Fruit fly (Drosophila melanogaster) whole organism, prepupa: ENCODE measurements around the gene eyg.

ENCODE experiments used
- Blimp-1 ChIP-seq: fragments of 200-800 bp; sonication (Bioruptor generic); optimal IDR thresholded peaks from 3 replicates; lab custom pipeline; 2017; ENCODE audit warnings: missing biosample characterization, missing genetic modification characterization, mild to moderate bottlenecking, moderate library complexity, missing genetic modification reagents
- CG10631 ChIP-seq: fragments of 200-800 bp; sonication (Bioruptor generic); optimal IDR thresholded peaks from 2 replicates; lab custom pipeline; 2016; ENCODE audit warnings: missing biosample characterization, missing genetic modification characterization
- CG11294 ChIP-seq: fragments of 200-800 bp; sonication (Bioruptor generic); IDR thresholded peaks from 2 replicates; pipeline ENCODE4 v1.3.6; 2022; ENCODE audit warnings: missing biosample characterization, missing genetic modification characterization
- CG11762 ChIP-seq: fragments of 200-800 bp; sonication (Bioruptor generic); optimal IDR thresholded peaks from 3 replicates; lab custom pipeline; 2016; ENCODE audit warnings: missing biosample characterization, missing genetic modification characterization; ENCODE audit not compliant: insufficient read depth
- CG11902 ChIP-seq: fragments of 200-800 bp; sonication (Bioruptor generic); optimal IDR thresholded peaks from 3 replicates; lab custom pipeline; 2016; ENCODE audit warnings: missing biosample characterization, missing genetic modification characterization
- CG1621 ChIP-seq: fragments of 200-800 bp; sonication (Bioruptor generic); optimal IDR thresholded peaks from 3 replicates; lab custom pipeline; 2018; ENCODE audit warnings: missing biosample characterization, mild to moderate bottlenecking, missing genetic modification characterization
- CG16779 ChIP-seq: fragments of 200-800 bp; sonication (Bioruptor generic); optimal IDR thresholded peaks from 3 replicates; lab custom pipeline; 2017; ENCODE audit warnings: missing biosample characterization, mild to moderate bottlenecking, missing genetic modification characterization
- CG31627 ChIP-seq: fragments of 200-800 bp; sonication (Bioruptor generic); optimal IDR thresholded peaks from 3 replicates; lab custom pipeline; 2016; ENCODE audit warnings: missing biosample characterization, missing genetic modification characterization
- CG32006 ChIP-seq: fragments of 200-800 bp; sonication (Bioruptor generic); optimal IDR thresholded peaks from 3 replicates; lab custom pipeline; 2017; ENCODE audit warnings: missing biosample characterization, mild to moderate bottlenecking, missing genetic modification characterization
- CG34406 ChIP-seq: fragments of 200-800 bp; sonication (Bioruptor generic); optimal IDR thresholded peaks from 3 replicates; lab custom pipeline; 2016; ENCODE audit warnings: missing biosample characterization, missing genetic modification characterization
- CG3919 ChIP-seq: fragments of 200-800 bp; sonication (Bioruptor generic); optimal IDR thresholded peaks from 3 replicates; lab custom pipeline; 2016; ENCODE audit warnings: missing biosample characterization, missing genetic modification characterization
- CG4318 ChIP-seq: fragments of 200-800 bp; sonication (Bioruptor generic); optimal IDR thresholded peaks from 3 replicates; lab custom pipeline; 2017; ENCODE audit warnings: missing biosample characterization, mild to moderate bottlenecking, missing genetic modification characterization
- CG6163 ChIP-seq: fragments of 200-800 bp; sonication (Bioruptor generic); IDR thresholded peaks from 3 replicates; pipeline ENCODE4 v1.3.6; 2022; ENCODE audit warnings: missing biosample characterization, missing genetic modification characterization
- CG6276 ChIP-seq: fragments of 200-800 bp; sonication (Bioruptor generic); optimal IDR thresholded peaks from 2 replicates; lab custom pipeline; 2017; ENCODE audit warnings: missing biosample characterization, mild to moderate bottlenecking, missing genetic modification characterization
- CG6808 ChIP-seq: fragments of 200-800 bp; sonication (Bioruptor generic); optimal IDR thresholded peaks from 3 replicates; lab custom pipeline; 2017; ENCODE audit warnings: missing biosample characterization, missing genetic modification characterization, mild to moderate bottlenecking, moderate library complexity, missing genetic modification reagents
- CG7368 ChIP-seq: fragments of 200-800 bp; sonication (Bioruptor generic); optimal IDR thresholded peaks from 3 replicates; lab custom pipeline; 2016; ENCODE audit warnings: missing biosample characterization, missing genetic modification characterization
- CG8119 ChIP-seq: fragments of 200-800 bp; sonication (Bioruptor generic); IDR thresholded peaks from 3 replicates; pipeline ENCODE4 v1.3.6; 2022; ENCODE audit warnings: missing biosample characterization, missing genetic modification characterization
- CG8319 ChIP-seq: fragments of 200-800 bp; sonication (Bioruptor generic); optimal IDR thresholded peaks from 3 replicates; lab custom pipeline; 2016; ENCODE audit warnings: missing biosample characterization, missing genetic modification characterization
- CG8632 ChIP-seq: fragments of 200-800 bp; sonication (Bioruptor generic); optimal IDR thresholded peaks from 3 replicates; lab custom pipeline; 2016; ENCODE audit warnings: missing biosample characterization, missing genetic modification characterization
- CG9139 ChIP-seq: fragments of 200-800 bp; sonication (Bioruptor generic); optimal IDR thresholded peaks from 3 replicates; lab custom pipeline; 2017; ENCODE audit warnings: missing biosample characterization, mild to moderate bottlenecking, missing genetic modification characterization
- Eip75B ChIP-seq: fragments of 200-800 bp; sonication (Bioruptor generic); optimal IDR thresholded peaks from 3 replicates; lab custom pipeline; 2016; ENCODE audit warnings: missing biosample characterization, missing genetic modification characterization
- Eip78C ChIP-seq: fragments of 200-800 bp; sonication (Bioruptor generic); peaks from one replicate; lab custom pipeline; 2016; ENCODE audit warnings: missing biosample characterization, missing genetic modification characterization
- Eip93F ChIP-seq: fragments of 200-800 bp; sonication (Bioruptor generic); optimal IDR thresholded peaks from 2 replicates; lab custom pipeline; 2016; ENCODE audit warnings: missing biosample characterization, mild to moderate bottlenecking, missing genetic modification characterization
- Ets21C ChIP-seq: fragments of 200-800 bp; sonication (Bioruptor generic); optimal IDR thresholded peaks from 3 replicates; lab custom pipeline; 2016; ENCODE audit warnings: missing biosample characterization, missing genetic modification characterization
- Ets96B ChIP-seq: fragments of 200-800 bp; optimal IDR thresholded peaks from 2 replicates; lab custom pipeline; 2019; ENCODE audit warnings: missing biosample characterization, mild to moderate bottlenecking, missing genetic modification characterization, moderate library complexity
- Hr39 ChIP-seq: fragments of 200-800 bp; sonication (Bioruptor generic); optimal IDR thresholded peaks from 2 replicates; lab custom pipeline; 2016; ENCODE audit warnings: missing biosample characterization, missing genetic modification characterization
- Hr4 ChIP-seq: fragments of 200-800 bp; sonication (Bioruptor generic); optimal IDR thresholded peaks from 3 replicates; lab custom pipeline; 2016; ENCODE audit warnings: missing biosample characterization, missing genetic modification characterization
- Lpt ChIP-seq: fragments of 200-800 bp; sonication (Bioruptor generic); optimal IDR thresholded peaks from 3 replicates; lab custom pipeline; 2016; ENCODE audit warnings: missing biosample characterization, missing genetic modification characterization
- Met ChIP-seq: fragments of 200-800 bp; sonication (Bioruptor generic); optimal IDR thresholded peaks from 3 replicates; lab custom pipeline; 2016; ENCODE audit warnings: missing biosample characterization, missing genetic modification characterization
- OdsH ChIP-seq: fragments of 200-800 bp; sonication (Bioruptor generic); optimal IDR thresholded peaks from 3 replicates; lab custom pipeline; 2016; ENCODE audit warnings: missing biosample characterization, missing genetic modification characterization
- Smox ChIP-seq: fragments of 200-800 bp; sonication (Bioruptor generic); optimal IDR thresholded peaks from 3 replicates; lab custom pipeline; 2016; ENCODE audit warnings: missing biosample characterization, missing genetic modification characterization
- Sox102F ChIP-seq: fragments of 200-800 bp; sonication (Bioruptor generic); optimal IDR thresholded peaks from 2 replicates; lab custom pipeline; 2016; ENCODE audit warnings: missing biosample characterization, mild to moderate bottlenecking, missing genetic modification characterization
- Sox14 ChIP-seq: fragments of 200-800 bp; sonication (Bioruptor generic); optimal IDR thresholded peaks from 3 replicates; lab custom pipeline; 2016; ENCODE audit warnings: missing biosample characterization, missing genetic modification characterization
- Sox15 ChIP-seq: fragments of 200-800 bp; sonication (Bioruptor generic); optimal IDR thresholded peaks from 3 replicates; lab custom pipeline; 2016; ENCODE audit warnings: missing biosample characterization, missing genetic modification characterization
- achi ChIP-seq: fragments of 200-800 bp; sonication (Bioruptor generic); optimal IDR thresholded peaks from 3 replicates; lab custom pipeline; 2016; ENCODE audit warnings: missing biosample characterization, missing genetic modification characterization
- cyc ChIP-seq: fragments of 200-800 bp; sonication (Bioruptor generic); optimal IDR thresholded peaks from 3 replicates; lab custom pipeline; 2016; ENCODE audit warnings: missing biosample characterization, missing genetic modification characterization
- dsx ChIP-seq: fragments of 200-800 bp; optimal IDR thresholded peaks from 3 replicates; lab custom pipeline; 2019; ENCODE audit warnings: missing biosample characterization, mild to moderate bottlenecking, missing genetic modification characterization, moderate library complexity; ENCODE audit not compliant: poor library complexity, severe bottlenecking
- eg ChIP-seq: fragments of 200-800 bp; sonication (Bioruptor generic); IDR thresholded peaks from 3 replicates; pipeline ENCODE4 v1.3.6; 2022; ENCODE audit warnings: missing biosample characterization, missing genetic modification characterization
- esn ChIP-seq: fragments of 200-800 bp; sonication (Bioruptor generic); optimal IDR thresholded peaks from 2 replicates; lab custom pipeline; 2016; ENCODE audit warnings: missing biosample characterization, mild to moderate bottlenecking, missing genetic modification characterization, moderate library complexity
- fd59A ChIP-seq: fragments of 200-800 bp; sonication (Bioruptor generic); optimal IDR thresholded peaks from 2 replicates; lab custom pipeline; 2017; ENCODE audit warnings: missing biosample characterization, mild to moderate bottlenecking, missing genetic modification characterization, missing genetic modification reagents
- fkh ChIP-seq: fragments of 200-800 bp; sonication (Bioruptor generic); optimal IDR thresholded peaks from 3 replicates; lab custom pipeline; 2017; ENCODE audit warnings: missing biosample characterization, mild to moderate bottlenecking, missing genetic modification characterization, moderate library complexity
- lz ChIP-seq: fragments of 200-800 bp; sonication (Bioruptor generic); optimal IDR thresholded peaks from 3 replicates; lab custom pipeline; 2016; ENCODE audit warnings: missing biosample characterization, missing genetic modification characterization
- net ChIP-seq: fragments of 200-800 bp; sonication (Bioruptor generic); optimal IDR thresholded peaks from 3 replicates; lab custom pipeline; 2016; ENCODE audit warnings: missing biosample characterization, missing genetic modification characterization
- pdm3 ChIP-seq: fragments of 200-800 bp; sonication (Bioruptor generic); optimal IDR thresholded peaks from 3 replicates; lab custom pipeline; 2016; ENCODE audit warnings: missing biosample characterization, missing genetic modification characterization
- spab ChIP-seq: fragments of 200-800 bp; sonication (Bioruptor generic); optimal IDR thresholded peaks from 2 replicates; lab custom pipeline; 2017; ENCODE audit warnings: missing biosample characterization, mild to moderate bottlenecking, missing genetic modification characterization, missing genetic modification reagents
- ss ChIP-seq, 2 experiments: fragments of 200-800 bp; sonication (Bioruptor generic); optimal IDR thresholded peaks; 2 replicates in 1 of 2; 3 replicates in 1 of 2; lab custom pipeline; 2017 to 2018; ENCODE audit warnings: mild to moderate bottlenecking in 2 of 2, missing biosample characterization in 2 of 2, missing genetic modification characterization in 2 of 2, moderate library complexity in 1 of 2
- svp ChIP-seq: fragments of 200-800 bp; sonication (Bioruptor generic); peaks from one replicate; lab custom pipeline; 2016; ENCODE audit warnings: missing biosample characterization, missing genetic modification characterization
- topi ChIP-seq: fragments of 200-800 bp; sonication (Bioruptor generic); optimal IDR thresholded peaks from 3 replicates; lab custom pipeline; 2016; ENCODE audit warnings: missing biosample characterization, missing genetic modification characterization
- vri ChIP-seq: fragments of 200-800 bp; sonication (Bioruptor generic); optimal IDR thresholded peaks from 3 replicates; lab custom pipeline; 2016; ENCODE audit warnings: missing biosample characterization, mild to moderate bottlenecking, missing genetic modification characterization

The eyg gene

DNA sequence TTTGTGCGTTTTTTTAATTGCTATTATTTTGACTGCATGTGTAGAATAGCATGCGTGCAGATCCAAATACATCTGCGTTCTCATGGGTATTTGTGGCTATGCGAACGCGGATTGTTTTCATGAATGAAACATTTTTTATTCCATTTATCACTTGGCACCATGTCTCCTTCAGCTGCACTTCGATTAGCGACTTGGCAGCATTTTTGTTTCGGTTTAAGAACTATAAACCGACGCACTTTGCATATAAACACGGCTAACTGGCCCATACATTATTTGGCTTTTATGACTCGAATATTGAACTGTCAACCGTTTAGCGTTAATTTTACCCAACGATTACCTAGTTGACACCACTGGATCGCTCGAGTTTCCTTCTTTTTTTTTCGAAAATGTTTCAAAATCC is 16.6 kb upstream of the eyg start:
- peak; percentile 24 for TF ChIP-seq Eip78C (GFP tag; lab: Kevin White, UChicago)
- no peak for TF ChIP-seq Ets96B (tag; lab: Kevin White, UChicago)
- no peak for TF ChIP-seq CG6276
- TF ChIP-seq spab = no peak
- TF ChIP-seq CG3919 (GFP tag; lab: Kevin White, UChicago) = no peak
- no peak for TF ChIP-seq CG4318 (GFP tag; lab: Kevin White, UChicago)
- no peak for TF ChIP-seq fkh
- no peak for TF ChIP-seq Sox102F (GFP tag; lab: Kevin White, UChicago)
- TF ChIP-seq net = no peak
- no peak for TF ChIP-seq CG8632 (GFP tag; lab: Kevin White, UChicago)
- TF ChIP-seq achi = no peak
- TF ChIP-seq CG11762 = no peak
- TF ChIP-seq Sox14 (GFP tag; lab: Kevin White, UChicago) = no peak
- TF ChIP-seq Ets21C (GFP tag; lab: Kevin White, UChicago) = no peak
- no peak for TF ChIP-seq Hr39 (GFP tag; lab: Kevin White, UChicago)
- TF ChIP-seq CG6808 (GFP tag; lab: Kevin White, UChicago) = peak; percentile 91
- no peak for TF ChIP-seq CG9139 (GFP tag; lab: Kevin White, UChicago)
- TF ChIP-seq eg (GFP tag; lab: Robert Waterston, UW) = 0 out of 3 replicates have a peak, but pooled peaks have one; percentile 23
- TF ChIP-seq CG7368 (GFP tag; lab: Kevin White, UChicago) = no peak
- no peak for TF ChIP-seq topi
- TF ChIP-seq lz = no peak
- TF ChIP-seq, all 60 proteins: peak for 3

DNA sequence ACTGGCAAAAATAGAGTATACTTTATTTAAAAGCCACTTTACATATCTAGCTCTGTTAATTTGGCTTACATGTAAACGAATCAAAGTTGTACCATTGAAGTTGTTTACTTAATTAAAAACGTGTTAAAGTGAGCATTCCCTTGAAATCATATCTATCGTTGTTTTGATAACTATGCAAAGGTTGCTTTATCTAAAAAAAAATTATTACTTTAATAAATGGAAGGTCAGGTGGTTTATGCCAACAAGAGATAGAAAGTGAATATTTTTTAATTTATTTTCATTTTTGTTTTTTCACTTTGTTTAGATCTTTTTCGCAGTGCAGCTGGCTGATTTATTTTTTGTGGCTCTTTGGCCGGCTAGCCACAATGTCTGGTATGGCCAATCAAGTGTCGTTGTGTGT is 15.1 kb upstream of the eyg start:
- TF ChIP-seq Sox15 (GFP tag; lab: Kevin White, UChicago) (peak; percentile 5), Eip75B (peak; percentile 57), ss (GFP tag; optimal IDR thresholded peaks at IDR 0.05; lab: Kevin White, UChicago) (peak in 1 of 2 experiments; percentile 9), CG11762 (peak; percentile 60), CG11902 (GFP tag; lab: Kevin White, UChicago) (peak; percentile 16), Lpt (GFP tag; lab: Kevin White, UChicago) (peak; percentile 79), CG8119 (GFP tag; lab: Robert Waterston, UW) (peak; percentile 91), CG6163 (peak; percentile 81), svp (no peak), OdsH (GFP tag; lab: Kevin White, UChicago) (peak; percentile 83), CG6808 (GFP tag; lab: Kevin White, UChicago) (peak; percentile 59), Smox (GFP tag; lab: Kevin White, UChicago) (peak; percentile 40), CG31627 (peak; percentile 29), eg (GFP tag; lab: Robert Waterston, UW) (peak; percentile 88), Met (GFP tag; lab: Kevin White, UChicago) (peak; percentile 57), net (peak; percentile 85), CG16779 (peak; percentile 28), vri (GFP tag; lab: Kevin White, UChicago) (peak; percentile 7), lz (peak; percentile 47), pdm3 (peak; percentile 78), Hr4 (GFP tag; lab: Kevin White, UChicago) (peak; percentile 93), CG10631 (peak; percentile 74), Hr39 (GFP tag; lab: Kevin White, UChicago) (peak; percentile 44), fd59A (GFP tag; lab: Kevin White, UChicago) (peak; percentile 55), Sox102F (GFP tag; lab: Kevin White, UChicago) (peak; percentile 22), Eip93F (GFP tag; lab: Kevin White, UChicago) (no peak), CG1621 (tag; lab: Kevin White, UChicago) (peak; percentile 9), CG8319 (GFP tag; lab: Kevin White, UChicago) (peak; percentile 42), CG6276 (peak; percentile 90), Blimp-1 (GFP tag; lab: Kevin White, UChicago) (no peak), esn (GFP tag; lab: Kevin White, UChicago) (peak; percentile 54), CG32006 (GFP tag; lab: Kevin White, UChicago) (peak; percentile 94), Ets96B (tag; lab: Kevin White, UChicago) (peak; percentile 66), CG34406 (GFP tag; lab: Kevin White, UChicago) (peak; percentile 40), achi (peak; percentile 77), CG7368 (GFP tag; lab: Kevin White, UChicago) (peak; percentile 9), cyc (GFP tag; lab: Kevin White, UChicago) (peak; percentile 30), CG11294 (peak; percentile 73), dsx (GFP tag; lab: Kevin White, UChicago) (peak; percentile 49)
